Fruit fly (Drosophila melanogaster): ENCODE results near the gene CG32270.
A peak's percentile ranks its signal among the peaks of the same experiment; 100 is the strongest.

Gene CG32270

DNA sequence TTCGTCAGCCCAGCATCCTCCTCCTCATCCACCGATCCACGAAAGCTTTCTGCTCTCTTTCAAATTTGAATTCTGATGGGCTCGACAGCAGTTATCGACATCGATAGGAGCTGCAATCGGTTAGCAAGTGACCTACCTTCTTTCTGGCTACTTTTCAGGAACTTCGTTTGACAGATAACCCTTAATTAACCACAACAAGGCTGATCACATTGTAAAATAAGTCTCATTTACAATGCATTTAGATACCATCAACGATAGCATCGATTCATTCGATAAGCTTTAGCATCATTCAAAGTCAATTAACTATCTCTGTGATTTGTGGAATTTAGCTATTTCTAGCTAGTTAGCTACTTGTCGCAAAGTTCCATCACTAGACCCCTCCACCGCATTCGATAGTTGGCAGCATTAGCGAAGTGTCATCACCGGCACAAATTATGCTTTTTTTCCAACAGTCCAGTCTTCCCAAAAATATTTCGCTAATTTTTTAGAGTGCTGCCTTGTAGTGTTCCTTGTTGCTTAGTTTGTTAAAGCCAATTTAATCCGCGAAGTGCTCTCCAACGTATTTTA lies 30.2 kb downstream of the CG32270 start, which contains the start of the genes MnM and Girdin (continued):
- TF ChIP-seq BtbVII (GFP tag; optimal IDR thresholded peaks at IDR 0.05) (no peak), pan (optimal IDR thresholded peaks at IDR 0.05) (no peak), pan (GFP tag; optimal IDR thresholded peaks at IDR 0.05 in 1 of 2, IDR thresholded peaks at IDR 0.05 in 1 of 2) (no peak), CG8388 (GFP tag; optimal IDR thresholded peaks at IDR 0.05) (no peak), CG14860 (GFP tag; IDR thresholded peaks at IDR 0.05; ENCODE audit: partially characterized antibody) (peak; percentile 80), CG7963 (GFP tag; IDR thresholded peaks at IDR 0.05; ENCODE audit: partially characterized antibody) (0 out of 3 replicates have a peak, but pooled peaks have one; percentile 43), pb (GFP tag; optimal IDR thresholded peaks at IDR 0.05) (peak; percentile 53), Chrac-16 (GFP tag; optimal IDR thresholded peaks at IDR 0.05) (peak; percentile 61), CG31224 (GFP tag; IDR thresholded peaks at IDR 0.05) (no peak), CG6765 (GFP tag; optimal IDR thresholded peaks at IDR 0.05) (no peak), fru (optimal IDR thresholded peaks at IDR 0.05) (no peak), CG6813 (GFP tag; optimal IDR thresholded peaks at IDR 0.05) (no peak), CG10654 (GFP tag; optimal IDR thresholded peaks at IDR 0.05) (peak; percentile 43), CG10431 (GFP tag; optimal IDR thresholded peaks at IDR 0.05) (no peak), Sry-β (GFP tag; optimal IDR thresholded peaks at IDR 0.05) (peak; percentile 92), CG10267 (tag; optimal IDR thresholded peaks at IDR 0.05) (peak; percentile 55), ara (GFP tag; IDR thresholded peaks at IDR 0.05) (peak; percentile 30; the same call in 1 of the 2 replicates), CG17912 (GFP tag; optimal IDR thresholded peaks at IDR 0.05) (no peak), bab2 (GFP tag; optimal IDR thresholded peaks at IDR 0.05) (peak; percentile 73), CG4730 (GFP tag; IDR thresholded peaks at IDR 0.05) (0 out of 2 replicates have a peak, but pooled peaks have one; percentile 11), Blimp-1 (GFP tag; optimal IDR thresholded peaks at IDR 0.05) (no peak), Opbp (GFP tag; IDR thresholded peaks at IDR 0.05; ENCODE audit: partially characterized antibody) (peak; percentile 71), CG15696 (tag; optimal IDR thresholded peaks at IDR 0.05) (peak; percentile 41), cwo (GFP tag; optimal IDR thresholded peaks at IDR 0.05) (no peak), sob (GFP tag; IDR thresholded peaks at IDR 0.05) (peak; percentile 62), CG33557 (GFP tag; optimal IDR thresholded peaks at IDR 0.05) (peak; percentile 40), CG5245 (GFP tag; optimal IDR thresholded peaks at IDR 0.05) (peak; percentile 55), Oaz (GFP tag; IDR thresholded peaks at IDR 0.05) (no peak), CG14441 (GFP tag; IDR thresholded peaks at IDR 0.05) (0 out of 2 replicates have a peak, but pooled peaks have one; percentile 19), trem (tag; optimal IDR thresholded peaks at IDR 0.05) (peak; percentile 91), Antp (GFP tag; optimal IDR thresholded peaks at IDR 0.05) (peak; percentile 82), nmo (GFP tag; optimal IDR thresholded peaks at IDR 0.05) (peak; percentile 87), CG8281 (tag; optimal IDR thresholded peaks at IDR 0.05) (no peak), fd64A (GFP tag; optimal IDR thresholded peaks at IDR 0.05) (no peak), dati (GFP tag; IDR thresholded peaks at IDR 0.05) (no peak), CG31365 (tag; optimal IDR thresholded peaks at IDR 0.05) (no peak), CG7839 (tag; optimal IDR thresholded peaks at IDR 0.05) (no peak), Mes4 (GFP tag; optimal IDR thresholded peaks at IDR 0.05) (peak; percentile 50), Rx (GFP tag; IDR thresholded peaks at IDR 0.05) (no peak), zen (tag; optimal IDR thresholded peaks at IDR 0.05) (peak; percentile 54), HLH4C (GFP tag; IDR thresholded peaks at IDR 0.05; ENCODE audit: partially characterized antibody) (peak; percentile 88), Drgx (GFP tag; IDR thresholded peaks at IDR 0.05) (no peak), CG31388 (GFP tag; optimal IDR thresholded peaks at IDR 0.05) (peak; percentile 17), chif (GFP tag; optimal IDR thresholded peaks at IDR 0.05) (peak; percentile 37 to 74), crp (GFP tag; optimal IDR thresholded peaks at IDR 0.05) (peak in 1 of 2 experiments; percentile 35), HmgD (GFP tag; optimal IDR thresholded peaks at IDR 0.05) (peak; percentile 95), CG12769 (tag; optimal IDR thresholded peaks at IDR 0.05) (peak; percentile 80), CG12071 (GFP tag; optimal IDR thresholded peaks at IDR 0.05) (no peak), CG12942 (GFP tag; optimal IDR thresholded peaks at IDR 0.05) (peak; percentile 53)
